Fruit fly (Drosophila melanogaster) whole organism, pupa: ENCODE measurements around the gene L2HGDH.

Source experiments
- CG14655 ChIP-seq: fragments of 200-800 bp; sonication (Bioruptor generic); optimal IDR thresholded peaks from 3 replicates; lab custom pipeline; 2017; ENCODE audit warnings: mild to moderate bottlenecking, missing biosample characterization, missing genetic modification reagents, missing genetic modification characterization
- CG9948 ChIP-seq: fragments of 200-800 bp; sonication (Bioruptor generic); optimal IDR thresholded peaks from 2 replicates; lab custom pipeline; 2018; ENCODE audit warnings: missing biosample characterization, mild to moderate bottlenecking, missing genetic modification characterization, moderate library complexity
- Ets98B ChIP-seq: fragments of 200-800 bp; sonication (Bioruptor generic); IDR thresholded peaks from 2 replicates; pipeline ENCODE4 v1.3.6; 2022; ENCODE audit warnings: missing biosample characterization, missing genetic modification characterization
- Pif1A ChIP-seq: fragments of 200-800 bp; sonication (Bioruptor generic); optimal IDR thresholded peaks from 3 replicates; lab custom pipeline; 2016; ENCODE audit warnings: missing biosample characterization, missing genetic modification characterization

dm6 chr2L:18997148-18997547, 22.9 kb upstream of the L2HGDH start, which contains the start of gene CG31792:
- no peak for TF ChIP-seq Ets98B
- no peak for TF ChIP-seq CG9948 (tag; lab: Kevin White, UChicago)
- TF ChIP-seq Pif1A (GFP tag; lab: Kevin White, UChicago) = no peak
- TF ChIP-seq CG14655 = no peak
